Worm (Caenorhabditis elegans): ENCODE data around the gene srz-37.
"Not testable (repeated sequence)": the region's sequence is repeated elsewhere in the genome, so short reads cannot be mapped to it uniquely, and the experiment has no call there.

srz-37 gene

ce11 chrIV:3433387-3433786 is 48.3 kb downstream of the srz-37 start, which contains the start of gene C04C3.7:
Gene C04C3.7, minus strand, starts transcription at chrIV:3433487.
- not testable (repeated sequence) for TF ChIP-seq lin-13 (GFP tag; optimal IDR thresholded peaks at IDR 0.05); ztf-11 (tag; optimal IDR thresholded peaks at IDR 0.05); egl-43 (GFP tag; IDR thresholded peaks at IDR 0.05)
